Worm (Caenorhabditis elegans) whole organism, mixed stage, embryonic: ENCODE results near the gene rabx-5.

Source experiments
- blmp-1 ChIP-seq: fragments of 150-350 bp; optimal IDR thresholded peaks from 2 replicates; lab custom pipeline; 2014; ENCODE audit warnings: missing biosample characterization, missing genetic modification characterization
- ceh-83 ChIP-seq: fragments of 200-800 bp; sonication (Bioruptor generic); optimal IDR thresholded peaks from 2 replicates; lab custom pipeline; 2018; ENCODE audit warnings: mild to moderate bottlenecking, missing genetic modification characterization, missing compliant biosample characterization
- elt-1 ChIP-seq: sonication (generic microtip); optimal IDR thresholded peaks from 2 replicates; lab custom pipeline; 2017; ENCODE audit warnings: missing genetic modification characterization, mild to moderate bottlenecking, missing compliant biosample characterization, antibody characterized with exemption, moderate library complexity, borderline replicate concordance; ENCODE audit not compliant: insufficient read depth
- elt-3 ChIP-seq: fragments of 150-350 bp; optimal IDR thresholded peaks from 2 replicates; lab custom pipeline; 2014; ENCODE audit warnings: missing biosample characterization, missing genetic modification characterization
- ham-2 ChIP-seq: fragments of 200-800 bp; sonication (Bioruptor generic); optimal IDR thresholded peaks from 2 replicates; lab custom pipeline; 2018; ENCODE audit warnings: mild to moderate bottlenecking, missing genetic modification characterization, missing compliant biosample characterization
- lin-13 ChIP-seq: fragments of 150-350 bp; optimal IDR thresholded peaks from 2 replicates; lab custom pipeline; 2014; ENCODE audit warnings: missing biosample characterization, missing genetic modification characterization
- lin-32 ChIP-seq: fragments of 200-800 bp; sonication (Bioruptor generic); optimal IDR thresholded peaks from 2 replicates; lab custom pipeline; 2018; ENCODE audit warnings: mild to moderate bottlenecking, missing genetic modification characterization, missing compliant biosample characterization
- mep-1 ChIP-seq: fragments of 150-350 bp; optimal IDR thresholded peaks from 2 replicates; lab custom pipeline; 2017; ENCODE audit warnings: missing biosample characterization, missing genetic modification reagents, missing genetic modification characterization, inconsistent platforms
- snpc-4 ChIP-seq: fragments of 150-350 bp; optimal IDR thresholded peaks from 2 replicates; lab custom pipeline; 2014; ENCODE audit warnings: missing biosample characterization, missing genetic modification characterization
- sptf-1 ChIP-seq: sonication (generic microtip); optimal IDR thresholded peaks from 2 replicates; lab custom pipeline; 2017; ENCODE audit warnings: mild to moderate bottlenecking, missing genetic modification characterization, moderate library complexity, missing compliant biosample characterization
- unc-120 ChIP-seq: sonication (generic microtip); optimal IDR thresholded peaks from 2 replicates; lab custom pipeline; 2017; ENCODE audit warnings: missing genetic modification characterization, missing compliant biosample characterization; ENCODE audit not compliant: poor library complexity, severe bottlenecking
- unc-62 ChIP-seq: fragments of 150-350 bp; optimal IDR thresholded peaks from 2 replicates; lab custom pipeline; 2014; ENCODE audit warnings: missing biosample characterization, missing genetic modification reagents, missing genetic modification characterization
- zip-8 ChIP-seq: fragments of 150-350 bp; optimal IDR thresholded peaks from 2 replicates; lab custom pipeline; 2014; ENCODE audit warnings: missing biosample characterization, missing genetic modification characterization

- TF ChIP-seq unc-120 (tag; lab: Kevin White, UChicago) (no peak), lin-13 (tag; lab: Kevin White, UChicago) (no peak), elt-3 (tag; lab: Kevin White, UChicago) (no peak), elt-1 (no peak), blmp-1 (no peak), zip-8 (no peak), unc-62 (no peak), snpc-4 (no peak), sptf-1 (no peak), ceh-83 (GFP tag; lab: Kevin White, UChicago) (no peak), lin-32 (GFP tag; lab: Kevin White, UChicago) (no peak), ham-2 (no peak), mep-1 (tag; lab: Kevin White, UChicago) (no peak)
Measured at ce11 chrIII:10569246-10569645, 35.9 kb upstream of the rabx-5 start.
